Worm (Caenorhabditis elegans): ENCODE measurements around the gene nhr-145.

nhr-145 gene

ce11 chrV:19051425-19051824, 36.1 kb upstream of the nhr-145 start:
- no peak for TF ChIP-seq nhr-41 (GFP tag; IDR thresholded peaks at IDR 0.05)
- no peak for TF ChIP-seq daf-16 (GFP tag; optimal IDR thresholded peaks at IDR 0.05)
- TF ChIP-seq daf-16 (tag; optimal IDR thresholded peaks at IDR 0.05): peak; percentile 67
- no peak for TF ChIP-seq Y75B8A.6 (GFP tag; IDR thresholded peaks at IDR 0.05)
- peak; percentile 50 for TF ChIP-seq mep-1 (tag; optimal IDR thresholded peaks at IDR 0.05)
- peak; percentile 57 for TF ChIP-seq pqm-1 (tag; optimal IDR thresholded peaks at IDR 0.05)
- peak; percentile 93 for TF ChIP-seq dve-1 (tag; optimal IDR thresholded peaks at IDR 0.05; ENCODE audit: insufficient read depth)
- TF ChIP-seq F44E2.7 (GFP tag; IDR thresholded peaks at IDR 0.05): no peak
- no peak for TF ChIP-seq zfp-3 (GFP tag; conservative IDR thresholded peaks at IDR 0.05)
- no peak for TF ChIP-seq ceh-32 (tag; optimal IDR thresholded peaks at IDR 0.05; ENCODE audit: poor library complexity)
- no peak for TF ChIP-seq duxl-1 (tag; optimal IDR thresholded peaks at IDR 0.05; ENCODE audit: poor library complexity)
- peak; percentile 15 for TF ChIP-seq lin-13 (GFP tag; optimal IDR thresholded peaks at IDR 0.05)
- TF ChIP-seq ceh-20 (GFP tag; IDR thresholded peaks at IDR 0.05): no peak
- no peak for TF ChIP-seq mxl-3 (GFP tag; optimal IDR thresholded peaks at IDR 0.05)
- peak in 1 of 2 experiments; percentile 40 for TF ChIP-seq lsy-2 (tag; optimal IDR thresholded peaks at IDR 0.05)
- TF ChIP-seq ztf-11 (tag; optimal IDR thresholded peaks at IDR 0.05): no peak
- no peak for TF ChIP-seq Y48G9A.11 (GFP tag; IDR thresholded peaks at IDR 0.05)
- TF ChIP-seq vab-7 (GFP tag; IDR thresholded peaks at IDR 0.05): no peak
- peak; percentile 12; the same call in 1 of the 2 replicates for TF ChIP-seq tra-1 (GFP tag; IDR thresholded peaks at IDR 0.05)
- no peak for TF ChIP-seq unc-39 (tag; optimal IDR thresholded peaks at IDR 0.05)
- TF ChIP-seq nhr-48 (tag; optimal IDR thresholded peaks at IDR 0.05): peak; percentile 8
- no peak for TF ChIP-seq ceh-44 (GFP tag; IDR thresholded peaks at IDR 0.05)
- TF ChIP-seq dpl-1 (GFP tag; optimal IDR thresholded peaks at IDR 0.05): no peak
- no peak for TF ChIP-seq snpc-4 (tag; optimal IDR thresholded peaks at IDR 0.05)
- peak; percentile 58 for TF ChIP-seq hlh-11 (tag; optimal IDR thresholded peaks at IDR 0.05)
- no peak for TF ChIP-seq zfp-2 (tag; optimal IDR thresholded peaks at IDR 0.05)
- TF ChIP-seq ZK337.2 (GFP tag; IDR thresholded peaks at IDR 0.05): no peak
- TF ChIP-seq hmg-1.1 (GFP tag; IDR thresholded peaks at IDR 0.05): no peak
- no peak for TF ChIP-seq dmd-8 (GFP tag; IDR thresholded peaks at IDR 0.05)
- TF ChIP-seq gei-8 (GFP tag; optimal IDR thresholded peaks at IDR 0.05): no peak
- TF ChIP-seq php-3 (GFP tag; IDR thresholded peaks at IDR 0.05): 0 out of 2 replicates have a peak, but pooled peaks have one; percentile 44
- no peak for TF ChIP-seq attf-4 (tag; optimal IDR thresholded peaks at IDR 0.05)
- TF ChIP-seq nhr-77 (tag; optimal IDR thresholded peaks at IDR 0.05): peak; percentile 55
- no peak for TF ChIP-seq spr-1 (tag; optimal IDR thresholded peaks at IDR 0.05)
- no peak for TF ChIP-seq nhr-111 (GFP tag; optimal IDR thresholded peaks at IDR 0.05)
- no peak for TF ChIP-seq lin-38 (GFP tag; IDR thresholded peaks at IDR 0.05)
- no peak for TF ChIP-seq ces-1 (GFP tag; optimal IDR thresholded peaks at IDR 0.05)
- no peak for TF ChIP-seq ceh-28 (tag; optimal IDR thresholded peaks at IDR 0.05)
- no peak for TF ChIP-seq ztf-7 (tag; optimal IDR thresholded peaks at IDR 0.05)
- peak; percentile 62 for TF ChIP-seq nhr-28 (tag; optimal IDR thresholded peaks at IDR 0.05)
- no peak for TF ChIP-seq spr-3 (GFP tag; optimal IDR thresholded peaks at IDR 0.05)
- TF ChIP-seq hlh-30 (tag; optimal IDR thresholded peaks at IDR 0.05; ENCODE audit: insufficient read depth): no peak
- TF ChIP-seq mes-2 (tag; optimal IDR thresholded peaks at IDR 0.05; ENCODE audit: poor library complexity, severe bottlenecking): no peak
- no peak for TF ChIP-seq ctbp-1 (GFP tag; IDR thresholded peaks at IDR 0.05)
- no peak for TF ChIP-seq F37D6.2 (tag; optimal IDR thresholded peaks at IDR 0.05)
- no peak for TF ChIP-seq fos-1 (tag; optimal IDR thresholded peaks at IDR 0.05)
- no peak for TF ChIP-seq nhr-6 (tag; optimal IDR thresholded peaks at IDR 0.05)
- TF ChIP-seq unc-62 (GFP tag; optimal IDR thresholded peaks at IDR 0.05 in 1 of 2): no peak
- no peak for TF ChIP-seq unc-62 (tag; optimal IDR thresholded peaks at IDR 0.05)
- TF ChIP-seq madf-9 (GFP tag; conservative IDR thresholded peaks at IDR 0.05): no peak
- TF ChIP-seq ZK546.5 (tag; optimal IDR thresholded peaks at IDR 0.05): no peak
- no peak for TF ChIP-seq daf-12 (tag; optimal IDR thresholded peaks at IDR 0.05)
- no peak for TF ChIP-seq lin-39 (tag; optimal IDR thresholded peaks at IDR 0.05)

Measured in whole organism, L4 larva.